Fruit fly (Drosophila melanogaster) S2 (cell line): ENCODE data around the gene Mzt1.

Experiments used
- CG8478 ChIP-seq: fragments of >200 bp; optimal IDR thresholded peaks from 2 replicates; lab custom pipeline; 2018
- CTCF ChIP-seq, 2 experiments: fragments of >200 bp; optimal IDR thresholded peaks; 2 replicates each; lab custom pipeline; 2018

DNA sequence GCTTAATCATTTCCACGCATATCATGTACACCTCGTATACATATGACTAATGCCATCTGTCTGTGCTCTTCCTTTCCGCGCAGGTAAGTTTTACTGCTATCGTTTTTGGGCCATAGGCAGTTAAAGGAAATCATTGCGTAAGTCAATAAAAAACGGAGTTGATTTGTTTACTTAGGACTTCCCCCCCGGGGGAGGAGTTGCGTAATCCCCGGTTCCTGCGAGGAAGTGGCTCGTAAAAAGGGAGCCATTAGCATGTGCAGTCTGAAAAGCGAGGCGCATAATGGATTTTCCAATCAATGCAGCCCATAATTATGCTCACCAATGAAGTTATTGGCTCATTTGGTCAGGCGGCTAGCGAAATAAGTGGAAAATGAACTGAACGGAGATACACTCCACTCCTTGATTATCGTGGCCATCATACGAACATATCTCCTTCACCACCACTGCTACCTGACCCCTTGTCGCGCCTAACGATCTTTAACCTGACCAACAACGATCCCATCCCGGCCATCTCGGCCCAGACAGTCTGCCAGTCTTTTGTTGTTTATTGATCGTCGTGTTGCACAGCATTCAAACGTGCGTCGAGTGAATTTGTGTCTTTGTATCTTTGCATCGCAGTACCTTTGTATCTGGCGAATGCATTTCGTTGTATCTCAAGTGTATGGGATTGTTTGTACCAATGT lies 3.6 kb upstream of the Mzt1 start:
- no peak for TF ChIP-seq CG8478 (lab: Kevin White, UChicago)
- TF ChIP-seq CTCF (optimal IDR thresholded peaks at IDR 0.05; lab: Kevin White, UChicago) = no peak
